Fruit fly (Drosophila melanogaster) whole organism, wandering third instar larva: ENCODE results near the gene CG15814.

ENCODE experiments used
- Hr78 ChIP-seq: fragments of >200 bp; optimal IDR thresholded peaks from 2 replicates; lab custom pipeline; 2017; ENCODE audit warnings: missing biosample characterization, missing genetic modification characterization
- Myc ChIP-seq: fragments of >200 bp; optimal IDR thresholded peaks from 2 replicates; lab custom pipeline; 2017
- Vsx2 ChIP-seq: fragments of 200-300, 225-300 bp; sonication (Bioruptor generic); optimal IDR thresholded peaks from 2 replicates; lab custom pipeline; 2018; ENCODE audit warnings: missing biosample characterization, missing genetic modification characterization; ENCODE audit not compliant: partially characterized antibody
- br ChIP-seq: fragments of 200-800 bp; sonication (Bioruptor generic); optimal IDR thresholded peaks from 2 replicates; lab custom pipeline; 2016; ENCODE audit warnings: missing biosample characterization, missing genetic modification characterization
- brk ChIP-seq: fragments of 200-800 bp; sonication (Bioruptor generic); optimal IDR thresholded peaks from 2 replicates; lab custom pipeline; 2016; ENCODE audit warnings: missing biosample characterization, mild to moderate bottlenecking, missing genetic modification characterization
- fru ChIP-seq: fragments of 200-800 bp; sonication (Bioruptor generic); optimal IDR thresholded peaks from 3 replicates; lab custom pipeline; 2016; ENCODE audit warnings: missing biosample characterization, mild to moderate bottlenecking, missing genetic modification characterization
- h ChIP-seq: fragments of 200-800 bp; sonication (Bioruptor generic); optimal IDR thresholded peaks from 3 replicates; lab custom pipeline; 2016; ENCODE audit warnings: missing biosample characterization, mild to moderate bottlenecking, missing genetic modification characterization
- jim ChIP-seq: fragments of 175-275, 200-325 bp; sonication (Bioruptor generic); optimal IDR thresholded peaks from 2 replicates; lab custom pipeline; 2016; ENCODE audit warnings: missing biosample characterization, mild to moderate bottlenecking, missing genetic modification characterization
- lola ChIP-seq: fragments of >200 bp; optimal IDR thresholded peaks from 2 replicates; lab custom pipeline; 2017; ENCODE audit warnings: missing biosample characterization, missing genetic modification characterization
- pan ChIP-seq: fragments of >200 bp; optimal IDR thresholded peaks from 2 replicates; lab custom pipeline; 2017
- psq ChIP-seq: fragments of 200-800 bp; sonication (Bioruptor generic); optimal IDR thresholded peaks from 3 replicates; lab custom pipeline; 2017; ENCODE audit warnings: missing biosample characterization, mild to moderate bottlenecking, missing genetic modification characterization, moderate library complexity
- tai ChIP-seq: sonication (Bioruptor generic); optimal IDR thresholded peaks from 2 replicates; lab custom pipeline; 2016; ENCODE audit warnings: missing biosample characterization, missing genetic modification characterization
- usp ChIP-seq: fragments of >200 bp; optimal IDR thresholded peaks from 2 replicates; lab custom pipeline; 2017; ENCODE audit warnings: missing biosample characterization, missing genetic modification characterization

DNA sequence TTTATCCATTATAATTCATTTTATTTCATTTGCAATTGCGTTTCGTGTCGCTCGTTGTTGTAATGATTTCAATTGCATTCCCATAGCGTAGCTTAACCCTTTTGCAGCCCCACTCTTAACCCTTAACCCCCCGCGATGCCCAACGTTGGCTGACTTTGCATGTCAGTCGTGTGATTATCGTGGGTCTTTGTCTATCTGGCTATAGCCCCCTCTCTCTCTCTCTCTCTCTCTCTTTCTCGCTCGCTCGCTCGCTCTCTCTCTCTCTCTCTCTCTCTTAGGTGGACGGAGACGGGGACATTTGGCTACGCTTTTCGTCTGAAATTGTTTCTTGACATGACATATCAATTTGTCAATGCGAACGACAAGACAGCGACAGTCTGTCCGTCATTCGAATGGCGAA, 37.9 kb downstream of the CG15814 start:
- no peak for TF ChIP-seq Myc
- TF ChIP-seq h (GFP tag; lab: Kevin White, UChicago) = no peak
- no peak for TF ChIP-seq tai (GFP tag; lab: Kevin White, UChicago)
- no peak for TF ChIP-seq usp
- TF ChIP-seq pan = no peak
- no peak for TF ChIP-seq jim (GFP tag; lab: Kevin White, UChicago)
- no peak for TF ChIP-seq psq (GFP tag; lab: Kevin White, UChicago)
- no peak for TF ChIP-seq brk (GFP tag; lab: Kevin White, UChicago)
- TF ChIP-seq lola (GFP tag; lab: Kevin White, UChicago) = no peak
- no peak for TF ChIP-seq br (GFP tag; lab: Kevin White, UChicago)
- TF ChIP-seq fru (GFP tag; lab: Kevin White, UChicago) = no peak
- no peak for TF ChIP-seq Vsx2 (GFP tag; lab: Kevin White, UChicago)
- TF ChIP-seq Hr78 (GFP tag; lab: Kevin White, UChicago) = no peak
